Worm (Caenorhabditis elegans): Measurements from ENCODE around the gene F41B5.1.

Gene F41B5.1

ce11 chrV:2218803-2219202 lies 36.5 kb upstream of the F41B5.1 start, which contains the start of gene nhr-56 (continued):
- peak in 1 of 3 experiments; percentile 21 for TF ChIP-seq dpl-1 (GFP tag; optimal IDR thresholded peaks at IDR 0.05)
- peak; percentile 60 for TF ChIP-seq mep-1 (tag; optimal IDR thresholded peaks at IDR 0.05)
- peak; percentile 66 for TF ChIP-seq skn-1 (tag; optimal IDR thresholded peaks at IDR 0.05)
- no peak for TF ChIP-seq unc-98 (GFP tag; IDR thresholded peaks at IDR 0.05)
- TF ChIP-seq lir-3 (tag; optimal IDR thresholded peaks at IDR 0.05; ENCODE audit: poor library complexity) = no peak
- TF ChIP-seq fos-1 (tag; optimal IDR thresholded peaks at IDR 0.05) = no peak
- no peak for TF ChIP-seq C16A3.4 (tag; optimal IDR thresholded peaks at IDR 0.05)
- no peak for TF ChIP-seq nhr-84 (tag; optimal IDR thresholded peaks at IDR 0.05)
- no peak for TF ChIP-seq ceh-8 (GFP tag; optimal IDR thresholded peaks at IDR 0.05)
- TF ChIP-seq pax-3 (tag; optimal IDR thresholded peaks at IDR 0.05) = no peak
- no peak for TF ChIP-seq snpc-4 (tag; optimal IDR thresholded peaks at IDR 0.05)
- TF ChIP-seq aly-2 (tag; optimal IDR thresholded peaks at IDR 0.05) = no peak
- no peak for TF ChIP-seq hpl-2 (GFP tag; optimal IDR thresholded peaks at IDR 0.05)
- peak; percentile 68 for TF ChIP-seq zip-4 (GFP tag; optimal IDR thresholded peaks at IDR 0.05)
- no peak for TF ChIP-seq grh-1 (GFP tag; IDR thresholded peaks at IDR 0.05)
- TF ChIP-seq ztf-4 (tag; optimal IDR thresholded peaks at IDR 0.05) = no peak
- TF ChIP-seq sptf-1 (tag; optimal IDR thresholded peaks at IDR 0.05) = no peak
- no peak for TF ChIP-seq Y116A8C.19 (tag; optimal IDR thresholded peaks at IDR 0.05; ENCODE audit: borderline replicate concordance)
- TF ChIP-seq vab-15 (tag; optimal IDR thresholded peaks at IDR 0.05) = no peak
- TF ChIP-seq fkh-4 (tag; optimal IDR thresholded peaks at IDR 0.05; ENCODE audit: borderline replicate concordance) = no peak
- peak; percentile 38 for TF ChIP-seq nhr-90 (tag; optimal IDR thresholded peaks at IDR 0.05; ENCODE audit: poor library complexity)
- TF ChIP-seq tlp-1 (tag; optimal IDR thresholded peaks at IDR 0.05) = no peak
- TF ChIP-seq snu-23 (GFP tag; optimal IDR thresholded peaks at IDR 0.05) = peak; percentile 56
- TF ChIP-seq lin-39 (tag; optimal IDR thresholded peaks at IDR 0.05) = no peak
- no peak for TF ChIP-seq rnt-1 (tag; optimal IDR thresholded peaks at IDR 0.05)
- TF ChIP-seq ceh-82 (tag; optimal IDR thresholded peaks at IDR 0.05) = peak; percentile 11 to 37 (median 13)
- TF ChIP-seq unc-62 (GFP tag; optimal IDR thresholded peaks at IDR 0.05) = no peak
- peak in 1 of 2 experiments; percentile 42 for TF ChIP-seq lsy-2 (tag; optimal IDR thresholded peaks at IDR 0.05)
- no peak for TF ChIP-seq hlh-17 (GFP tag; optimal IDR thresholded peaks at IDR 0.05; ENCODE audit: borderline replicate concordance)
- no peak for TF ChIP-seq aha-1 (tag; optimal IDR thresholded peaks at IDR 0.05)
- peak; percentile 23 to 28 for TF ChIP-seq efl-1 (optimal IDR thresholded peaks at IDR 0.05)
- TF ChIP-seq efl-1 (GFP tag; optimal IDR thresholded peaks at IDR 0.05 in 1 of 2) = peak; percentile 3 to 87
- peak in 1 of 2 experiments; percentile 38 for TF ChIP-seq mdl-1 (tag; optimal IDR thresholded peaks at IDR 0.05)
- TF ChIP-seq fkh-8 (tag; optimal IDR thresholded peaks at IDR 0.05) = peak; percentile 19
- TF ChIP-seq mef-2 (tag; optimal IDR thresholded peaks at IDR 0.05) = no peak
- TF ChIP-seq swsn-7 (tag; optimal IDR thresholded peaks at IDR 0.05) = peak; percentile 32
- no peak for TF ChIP-seq dsc-1 (tag; optimal IDR thresholded peaks at IDR 0.05)
- no peak for TF ChIP-seq irx-1 (tag; optimal IDR thresholded peaks at IDR 0.05)
- TF ChIP-seq nhr-77 (tag; optimal IDR thresholded peaks at IDR 0.05) = peak; percentile 15
- no peak for TF ChIP-seq efl-3 (GFP tag; optimal IDR thresholded peaks at IDR 0.05)
- no peak for TF ChIP-seq isw-1 (GFP tag; IDR thresholded peaks at IDR 0.05)
- TF ChIP-seq nhr-47 (tag; optimal IDR thresholded peaks at IDR 0.05) = peak; percentile 23
- TF ChIP-seq nhr-20 (tag; optimal IDR thresholded peaks at IDR 0.05) = peak; percentile 80
- TF ChIP-seq ets-5 (GFP tag; IDR thresholded peaks at IDR 0.05) = no peak
- peak in 1 of 2 experiments; percentile 63 for TF ChIP-seq lin-35 (GFP tag; optimal IDR thresholded peaks at IDR 0.05)
- no peak for TF ChIP-seq nhr-28 (tag; optimal IDR thresholded peaks at IDR 0.05)
- peak; percentile 39 for TF ChIP-seq blmp-1 (tag; optimal IDR thresholded peaks at IDR 0.05)
- no peak for TF ChIP-seq ztf-11 (tag; optimal IDR thresholded peaks at IDR 0.05)
- TF ChIP-seq ceh-90 (tag; optimal IDR thresholded peaks at IDR 0.05) = no peak
- TF ChIP-seq nhr-76 (tag; optimal IDR thresholded peaks at IDR 0.05) = no peak
- TF ChIP-seq xbp-1 (tag; optimal IDR thresholded peaks at IDR 0.05) = no peak
